Worm (Caenorhabditis elegans) whole organism, early embryonic: ENCODE results near the gene F42A10.9.

Experiments
- ceh-36 ChIP-seq: sonication (generic microtip); optimal IDR thresholded peaks from 2 replicates; lab custom pipeline; 2016; ENCODE audit warnings: missing genetic modification characterization, inconsistent platforms, missing compliant biosample characterization
- flt-1 ChIP-seq: fragments of 200-800 bp; sonication (Bioruptor generic); IDR thresholded peaks from 2 replicates; pipeline ENCODE4 v1.3.6; 2022; ENCODE audit warnings: missing genetic modification characterization, missing compliant biosample characterization
- hnd-1 ChIP-seq: sonication (generic microtip); optimal IDR thresholded peaks from 2 replicates; lab custom pipeline; 2016; ENCODE audit warnings: missing genetic modification characterization, missing compliant biosample characterization
- tra-4 ChIP-seq: sonication (generic microtip); optimal IDR thresholded peaks from 2 replicates; lab custom pipeline; 2017; ENCODE audit warnings: missing genetic modification characterization, missing compliant biosample characterization

- TF ChIP-seq tra-4 (tag; lab: Kevin White, UChicago) (no peak), hnd-1 (tag; lab: Kevin White, UChicago) (no peak), flt-1 (no peak), ceh-36 (tag; lab: Kevin White, UChicago) (no peak)
Observed at ce11 chrIII:6178586-6178985, 14.2 kb downstream of the F42A10.9 start, which contains the start of gene F42A10.7.
